Fruit fly (Drosophila melanogaster): ENCODE measurements around the gene Mob2.

Mob2 gene

DNA sequence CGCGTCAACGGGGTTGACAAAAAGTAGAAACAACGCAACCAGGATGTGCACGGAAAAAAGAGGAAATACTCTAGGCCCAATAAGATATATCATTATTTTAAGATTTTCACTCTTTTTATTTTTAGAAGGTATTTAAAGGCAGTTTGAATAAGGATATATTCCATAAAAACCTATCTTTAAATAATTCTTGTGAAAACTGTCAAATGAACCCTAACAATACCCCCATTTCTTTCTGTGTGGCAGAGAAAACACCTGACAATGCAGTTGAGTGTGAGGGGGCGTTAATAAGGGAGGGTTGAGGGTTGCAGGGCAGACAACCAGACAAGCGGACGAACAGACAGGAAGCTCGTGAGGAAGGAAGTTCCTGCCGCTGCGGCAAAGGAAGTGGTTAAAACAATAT lies 10.1 kb downstream of the Mob2 start (continued):
- no peak for TF ChIP-seq CG14050 (GFP tag; IDR thresholded peaks at IDR 0.05)
- TF ChIP-seq CG13424 (tag; optimal IDR thresholded peaks at IDR 0.05), result peak; percentile 42
- no peak for TF ChIP-seq ftz-f1 (GFP tag; optimal IDR thresholded peaks at IDR 0.05)
- no peak for TF ChIP-seq Deaf1 (tag; optimal IDR thresholded peaks at IDR 0.05)
- TF ChIP-seq CG14441 (GFP tag; IDR thresholded peaks at IDR 0.05), result no peak
- TF ChIP-seq CG30431 (GFP tag; optimal IDR thresholded peaks at IDR 0.05), result no peak
- TF ChIP-seq CG17912 (GFP tag; optimal IDR thresholded peaks at IDR 0.05), result no peak
- peak; percentile 50 for TF ChIP-seq CG17359 (tag; optimal IDR thresholded peaks at IDR 0.05)
- TF ChIP-seq peb (GFP tag; IDR thresholded peaks at IDR 0.05), result no peak
- no peak for TF ChIP-seq Meics (GFP tag; optimal IDR thresholded peaks at IDR 0.05)
- no peak for TF ChIP-seq Fer3 (tag; optimal IDR thresholded peaks at IDR 0.05)
- no peak for TF ChIP-seq wor (GFP tag; IDR thresholded peaks at IDR 0.05)
- peak; percentile 16 for TF ChIP-seq CG2116 (GFP tag; optimal IDR thresholded peaks at IDR 0.05)
- TF ChIP-seq crp (GFP tag; optimal IDR thresholded peaks at IDR 0.05), result no peak
- peak; percentile 26; the same call in 1 of the 2 replicates for TF ChIP-seq Ada2b (GFP tag; IDR thresholded peaks at IDR 0.05)
- TF ChIP-seq Nf-YC (tag; optimal IDR thresholded peaks at IDR 0.05), result no peak
- no peak for TF ChIP-seq CG32772 (GFP tag; IDR thresholded peaks at IDR 0.05)
- TF ChIP-seq CG5180 (GFP tag; optimal IDR thresholded peaks at IDR 0.05), result peak; percentile 27
- TF ChIP-seq E2f2 (GFP tag; IDR thresholded peaks at IDR 0.05), result no peak
- peak; percentile 6 for TF ChIP-seq kay (GFP tag; optimal IDR thresholded peaks at IDR 0.05)
- TF ChIP-seq CG13894 (tag; optimal IDR thresholded peaks at IDR 0.05), result no peak
- TF ChIP-seq CG15479 (GFP tag; optimal IDR thresholded peaks at IDR 0.05), result no peak
- TF ChIP-seq Scr (GFP tag; IDR thresholded peaks at IDR 0.05; ENCODE audit: partially characterized antibody), result no peak
- 0 out of 2 replicates have a peak, but pooled peaks have one; percentile 9 for TF ChIP-seq ttk (GFP tag; IDR thresholded peaks at IDR 0.05)
- no peak for TF ChIP-seq CG6813 (GFP tag; optimal IDR thresholded peaks at IDR 0.05)
- TF ChIP-seq CG6791 (GFP tag; IDR thresholded peaks at IDR 0.05; ENCODE audit: partially characterized antibody), result no peak
- TF ChIP-seq BtbVII (GFP tag; optimal IDR thresholded peaks at IDR 0.05), result no peak
- peak; percentile 14; the same call in 1 of the 2 replicates for TF ChIP-seq CG6272 (GFP tag; IDR thresholded peaks at IDR 0.05)
- TF ChIP-seq amos (GFP tag; IDR thresholded peaks at IDR 0.05; ENCODE audit: partially characterized antibody), result no peak
- TF ChIP-seq her (GFP tag; optimal IDR thresholded peaks at IDR 0.05), result no peak
- peak; percentile 28 for TF ChIP-seq Six4 (GFP tag; optimal IDR thresholded peaks at IDR 0.05)
- TF ChIP-seq vfl (GFP tag; optimal IDR thresholded peaks at IDR 0.05), result no peak
- peak; percentile 53 for TF ChIP-seq Sox102F (GFP tag; optimal IDR thresholded peaks at IDR 0.05)
- peak; percentile 87 for TF ChIP-seq sens (GFP tag)
- no peak for TF ChIP-seq inv (GFP tag; IDR thresholded peaks at IDR 0.05; ENCODE audit: partially characterized antibody)
- no peak for TF ChIP-seq onecut (GFP tag; IDR thresholded peaks at IDR 0.05)
- TF ChIP-seq E2f1 (GFP tag; IDR thresholded peaks at IDR 0.05), result peak; percentile 52
- TF ChIP-seq ewg (GFP tag; optimal IDR thresholded peaks at IDR 0.05), result no peak
- TF ChIP-seq Drgx (GFP tag; IDR thresholded peaks at IDR 0.05), result peak; percentile 53
- no peak for TF ChIP-seq stwl (tag; optimal IDR thresholded peaks at IDR 0.05)
- peak; percentile 4 for TF ChIP-seq CG12659 (GFP tag; optimal IDR thresholded peaks at IDR 0.05)
- peak; percentile 46 for TF ChIP-seq CG2678 (tag; optimal IDR thresholded peaks at IDR 0.05)
- no peak; the same call in 1 of the 2 replicates for TF ChIP-seq CG32532 (GFP tag; IDR thresholded peaks at IDR 0.05)
- TF ChIP-seq dmrt11E (tag; optimal IDR thresholded peaks at IDR 0.05), result peak; percentile 75
- TF ChIP-seq hb (GFP tag; IDR thresholded peaks at IDR 0.05; ENCODE audit: partially characterized antibody), result no peak
- peak; percentile 12 for TF ChIP-seq az2 (GFP tag; optimal IDR thresholded peaks at IDR 0.05)
- no peak for TF ChIP-seq exex (tag; optimal IDR thresholded peaks at IDR 0.05)
- no peak for TF ChIP-seq CG14014 (GFP tag; IDR thresholded peaks at IDR 0.05)
- TF ChIP-seq CG11085 (GFP tag; IDR thresholded peaks at IDR 0.05), result no peak
- peak; percentile 45 for TF ChIP-seq sisA (GFP tag; IDR thresholded peaks at IDR 0.05)
- no peak for TF ChIP-seq ase (GFP tag; IDR thresholded peaks at IDR 0.05)

All from whole organism, embryonic.